Fruit fly (Drosophila melanogaster) whole organism, embryonic: ENCODE results near the gene CG6607.

ENCODE experiments used
- ATbp ChIP-seq: fragments of 200-800 bp; sonication (Bioruptor generic); optimal IDR thresholded peaks from 2 replicates; lab custom pipeline; 2017; ENCODE audit warnings: missing biosample characterization, mild to moderate bottlenecking, missing genetic modification characterization, missing genetic modification reagents
- B-H2 ChIP-seq: fragments of 200-800 bp; sonication (Bioruptor generic); optimal IDR thresholded peaks from 2 replicates; lab custom pipeline; 2018; ENCODE audit warnings: missing biosample characterization, mild to moderate bottlenecking, missing genetic modification characterization
- BtbVII ChIP-seq: fragments of 200-800 bp; sonication (Bioruptor generic); optimal IDR thresholded peaks from 3 replicates; lab custom pipeline; 2017; ENCODE audit warnings: missing biosample characterization, mild to moderate bottlenecking, missing genetic modification characterization
- CG1024 ChIP-seq: fragments of 200-800 bp; sonication (Bioruptor generic); IDR thresholded peaks from 2 replicates; pipeline ENCODE4 v1.3.6; 2022; ENCODE audit warnings: missing biosample characterization, missing genetic modification characterization
- CG17568 ChIP-seq: fragments of 200-800 bp; sonication (Bioruptor generic); optimal IDR thresholded peaks from 2 replicates; lab custom pipeline; 2018; ENCODE audit warnings: missing biosample characterization, mild to moderate bottlenecking, missing genetic modification characterization, moderate library complexity
- CG18599 ChIP-seq: fragments of 200-800 bp; sonication (Bioruptor generic); optimal IDR thresholded peaks from 3 replicates; lab custom pipeline; 2017; ENCODE audit warnings: missing biosample characterization, missing genetic modification characterization, mild to moderate bottlenecking, moderate library complexity, missing genetic modification reagents
- CG2116 ChIP-seq: fragments of 200-800 bp; sonication (Bioruptor generic); optimal IDR thresholded peaks from 3 replicates; lab custom pipeline; 2018; ENCODE audit warnings: missing biosample characterization, mild to moderate bottlenecking, missing genetic modification characterization
- CG3163 ChIP-seq: fragments of 200-800 bp; sonication (Bioruptor generic); optimal IDR thresholded peaks from 3 replicates; lab custom pipeline; 2016; ENCODE audit warnings: missing biosample characterization, missing genetic modification characterization
- CG32767 ChIP-seq: fragments of 200-800 bp; sonication (Bioruptor generic); IDR thresholded peaks from 2 replicates; pipeline ENCODE4 v1.3.6; 2022; ENCODE audit warnings: missing biosample characterization, missing genetic modification characterization
- CG6854 ChIP-seq: fragments of 200-800 bp; sonication (Bioruptor generic); optimal IDR thresholded peaks from 3 replicates; lab custom pipeline; 2017; ENCODE audit warnings: missing biosample characterization, mild to moderate bottlenecking, missing genetic modification characterization
- CG7372 ChIP-seq: fragments of 200-800 bp; sonication (Bioruptor generic); IDR thresholded peaks from 2 replicates; pipeline ENCODE4 v1.3.6; 2022; ENCODE audit warnings: missing biosample characterization, missing genetic modification characterization
- CoRest ChIP-seq: fragments of 200-800 bp; sonication (Bioruptor generic); optimal IDR thresholded peaks from 3 replicates; lab custom pipeline; 2018; ENCODE audit warnings: missing biosample characterization, mild to moderate bottlenecking, missing genetic modification characterization, moderate library complexity
- Dref ChIP-seq: fragments of 200-800 bp; sonication (Bioruptor generic); IDR thresholded peaks from 2 replicates; pipeline ENCODE4 v1.3.6; 2022; ENCODE audit warnings: missing biosample characterization, missing genetic modification characterization
- E2f2 ChIP-seq: fragments of 200-800 bp; sonication (Bioruptor generic); IDR thresholded peaks from 2 replicates; pipeline ENCODE4 v1.3.6; 2022; ENCODE audit warnings: missing biosample characterization, missing genetic modification characterization
- Ets65A ChIP-seq: fragments of 200-800 bp; sonication (Bioruptor generic); peaks from one replicate; lab custom pipeline; 2016; ENCODE audit warnings: missing biosample characterization, missing genetic modification characterization
- Hand ChIP-seq: fragments of 200-800 bp; sonication (Bioruptor generic); optimal IDR thresholded peaks from 2 replicates; lab custom pipeline; 2017; ENCODE audit warnings: mild to moderate bottlenecking, missing biosample characterization, missing genetic modification reagents, missing genetic modification characterization
- Hr3 ChIP-seq: fragments of 200-800 bp; sonication (Bioruptor generic); optimal IDR thresholded peaks from 3 replicates; lab custom pipeline; 2016; ENCODE audit warnings: missing biosample characterization, missing genetic modification characterization
- MESR4 ChIP-seq: fragments of 200-800 bp; sonication (Bioruptor generic); optimal IDR thresholded peaks from 2 replicates; lab custom pipeline; 2018; ENCODE audit warnings: missing biosample characterization, mild to moderate bottlenecking, missing genetic modification characterization, moderate library complexity
- Med ChIP-seq: fragments of 200-800 bp; sonication (Bioruptor generic); peaks from one replicate; lab custom pipeline; 2016; ENCODE audit warnings: missing biosample characterization, missing genetic modification characterization, mild to moderate bottlenecking, inconsistent platforms, moderate library complexity
- Trl ChIP-seq, 3 experiments: fragments of >200 bp in 2 of 3; fragments of 200-800 bp in 1 of 3; sonication (Bioruptor generic) in 1 of 3; optimal IDR thresholded peaks; 2 replicates in 1 of 3; 3 replicates in 2 of 3; lab custom pipeline; 2016 to 2017; ENCODE audit warnings: missing biosample characterization in 1 of 3, missing genetic modification characterization in 1 of 3
- ato ChIP-seq: fragments of 200-800 bp; sonication (Bioruptor generic); IDR thresholded peaks from 2 replicates; pipeline ENCODE4 v1.3.6; 2022; ENCODE audit warnings: missing biosample characterization, missing genetic modification characterization; ENCODE audit not compliant: partially characterized antibody
- bab2 ChIP-seq: fragments of 200-800 bp; sonication (Bioruptor generic); optimal IDR thresholded peaks from 2 replicates; lab custom pipeline; 2016; ENCODE audit warnings: missing biosample characterization, missing genetic modification characterization
- bigmax ChIP-seq: fragments of 200-800 bp; sonication (Bioruptor generic); optimal IDR thresholded peaks from 2 replicates; lab custom pipeline; 2018; ENCODE audit warnings: missing biosample characterization, mild to moderate bottlenecking, missing genetic modification characterization
- cato ChIP-seq: fragments of 200-800 bp; sonication (Bioruptor generic); optimal IDR thresholded peaks from 2 replicates; lab custom pipeline; 2016; ENCODE audit warnings: missing biosample characterization, missing genetic modification characterization, borderline replicate concordance
- emc ChIP-seq: fragments of 200-800 bp; sonication (Bioruptor generic); optimal IDR thresholded peaks from 2 replicates; lab custom pipeline; 2016; ENCODE audit warnings: missing biosample characterization, missing genetic modification characterization
- gem ChIP-seq: fragments of 200-800 bp; sonication (Bioruptor generic); optimal IDR thresholded peaks from 2 replicates; lab custom pipeline; 2019; ENCODE audit warnings: missing biosample characterization, mild to moderate bottlenecking, missing genetic modification characterization, moderate library complexity
- grau ChIP-seq: fragments of 200-800 bp; optimal IDR thresholded peaks from 3 replicates; lab custom pipeline; 2019; ENCODE audit warnings: missing biosample characterization, mild to moderate bottlenecking, missing genetic modification characterization, moderate library complexity
- knrl ChIP-seq: fragments of 200-800 bp; sonication (Bioruptor generic); IDR thresholded peaks from 3 replicates; pipeline ENCODE4 v1.3.6; 2022; ENCODE audit warnings: missing biosample characterization, missing genetic modification characterization; ENCODE audit not compliant: partially characterized antibody
- lab ChIP-seq: fragments of 200-800 bp; sonication (Bioruptor generic); optimal IDR thresholded peaks from 3 replicates; lab custom pipeline; 2017; ENCODE audit warnings: missing biosample characterization, missing genetic modification characterization, mild to moderate bottlenecking, moderate library complexity, missing genetic modification reagents
- oc ChIP-seq: fragments of 200-800 bp; sonication (Bioruptor generic); optimal IDR thresholded peaks from 2 replicates; lab custom pipeline; 2018; ENCODE audit warnings: missing biosample characterization, mild to moderate bottlenecking, missing genetic modification characterization, moderate library complexity
- pzg ChIP-seq: fragments of 200-800 bp; sonication (Bioruptor generic); optimal IDR thresholded peaks from 3 replicates; lab custom pipeline; 2018; ENCODE audit warnings: missing biosample characterization, mild to moderate bottlenecking, missing genetic modification characterization, moderate library complexity
- sens ChIP-seq: fragments of 200-800 bp; sonication (Bioruptor generic); peaks from one replicate; lab custom pipeline; 2016; ENCODE audit warnings: missing biosample characterization, missing genetic modification characterization
- seq ChIP-seq: fragments of 200-800 bp; sonication (Bioruptor generic); IDR thresholded peaks from 2 replicates; pipeline ENCODE4 v1.3.6; 2022; ENCODE audit warnings: missing biosample characterization, missing genetic modification characterization
- sna ChIP-seq: fragments of 200-800 bp; sonication (Bioruptor generic); IDR thresholded peaks from 2 replicates; pipeline ENCODE4 v1.3.6; 2022; ENCODE audit warnings: missing biosample characterization, missing genetic modification characterization; ENCODE audit not compliant: partially characterized antibody
- sr ChIP-seq: fragments of 200-800 bp; sonication (Bioruptor generic); IDR thresholded peaks from 3 replicates; pipeline ENCODE4 v1.3.6; 2022; ENCODE audit warnings: missing biosample characterization, missing genetic modification characterization
- stwl ChIP-seq: fragments of 200-800 bp; sonication (Bioruptor generic); optimal IDR thresholded peaks from 3 replicates; lab custom pipeline; 2018; ENCODE audit warnings: missing biosample characterization, mild to moderate bottlenecking, missing genetic modification characterization, moderate library complexity
- yki ChIP-seq: fragments of >200 bp; optimal IDR thresholded peaks from 3 replicates; lab custom pipeline; 2018

CG6607 gene

DNA sequence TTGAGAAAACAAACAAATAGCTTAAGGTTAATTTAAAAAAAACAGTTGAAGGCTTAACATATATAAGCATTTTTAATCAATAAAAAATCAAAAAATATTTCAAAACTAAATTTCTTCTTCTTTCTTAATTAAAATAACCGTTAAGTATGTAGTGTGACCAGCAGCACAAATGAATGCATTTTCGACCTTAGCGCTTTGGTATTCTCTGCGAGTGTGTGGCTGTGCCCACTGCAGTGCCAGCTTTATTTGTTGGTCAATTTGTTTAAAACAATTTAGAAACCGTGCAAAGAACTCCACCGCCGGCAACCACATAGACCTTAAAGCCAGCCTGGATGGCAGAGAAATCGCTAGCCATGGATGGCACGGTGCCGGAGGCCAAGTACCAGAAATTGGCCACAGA is at the start of gene CG6607 (continued):
- TF ChIP-seq Dref (GFP tag; lab: Robert Waterston, UW), result peak; percentile 38; the same call in 1 of the 2 replicates
- TF ChIP-seq CG6854 (GFP tag; lab: Kevin White, UChicago), result no peak
- TF ChIP-seq stwl (tag; lab: Kevin White, UChicago), result peak; percentile 100
- peak; percentile 63 for TF ChIP-seq CG2116
- TF ChIP-seq ato (GFP tag; lab: Robert Waterston, UW), result peak; percentile 47; the same call in 1 of the 2 replicates
- peak; percentile 64 for TF ChIP-seq MESR4 (GFP tag; lab: Kevin White, UChicago)
- TF ChIP-seq CoRest (tag; lab: Kevin White, UChicago), result peak; percentile 40
- TF ChIP-seq sna (GFP tag; lab: Robert Waterston, UW), result peak; percentile 38; the same call in 1 of the 2 replicates
- no peak for TF ChIP-seq sr (GFP tag; lab: Robert Waterston, UW)
- no peak for TF ChIP-seq Hand (GFP tag; lab: Kevin White, UChicago)
- peak; percentile 62 for TF ChIP-seq E2f2 (GFP tag; lab: Robert Waterston, UW)
- TF ChIP-seq pzg, result peak; percentile 66

DNA sequence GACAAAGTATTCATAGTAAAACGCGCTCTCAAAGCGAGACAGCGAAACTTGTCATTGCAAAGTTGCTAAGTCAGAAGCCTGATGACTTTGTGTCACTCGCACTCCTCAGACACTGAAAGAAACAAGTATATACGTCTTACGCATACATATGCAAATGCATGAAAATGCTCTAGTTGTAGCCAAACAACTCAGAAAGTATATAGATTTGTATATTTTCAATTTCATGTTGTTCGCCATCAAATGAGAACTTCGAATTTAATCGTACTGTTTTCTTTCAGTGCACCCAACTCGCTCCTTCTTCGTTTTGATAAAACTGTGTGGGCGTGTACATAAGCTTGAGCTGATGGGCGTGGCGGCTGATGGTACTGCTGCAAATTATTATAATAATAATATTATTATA is 46.8 kb upstream of the CG6607 start:
- TF ChIP-seq knrl (GFP tag; lab: Robert Waterston, UW) (no peak), CG18599 (GFP tag; lab: Kevin White, UChicago) (peak; percentile 52), lab (GFP tag; lab: Kevin White, UChicago) (peak; percentile 15), grau (tag; lab: Kevin White, UChicago) (peak; percentile 3), bab2 (GFP tag; lab: Kevin White, UChicago) (no peak), ATbp (GFP tag; lab: Kevin White, UChicago) (no peak), CG7372 (GFP tag; lab: Robert Waterston, UW) (no peak), oc (tag; lab: Kevin White, UChicago) (no peak), BtbVII (no peak), Med (GFP tag; lab: Kevin White, UChicago) (peak; percentile 79), sens (GFP tag; lab: Kevin White, UChicago) (peak; percentile 60), B-H2 (no peak), CG1024 (GFP tag; lab: Robert Waterston, UW) (no peak), yki (lab: Kevin White, UChicago) (no peak), gem (tag; lab: Kevin White, UChicago) (peak; percentile 26)

DNA sequence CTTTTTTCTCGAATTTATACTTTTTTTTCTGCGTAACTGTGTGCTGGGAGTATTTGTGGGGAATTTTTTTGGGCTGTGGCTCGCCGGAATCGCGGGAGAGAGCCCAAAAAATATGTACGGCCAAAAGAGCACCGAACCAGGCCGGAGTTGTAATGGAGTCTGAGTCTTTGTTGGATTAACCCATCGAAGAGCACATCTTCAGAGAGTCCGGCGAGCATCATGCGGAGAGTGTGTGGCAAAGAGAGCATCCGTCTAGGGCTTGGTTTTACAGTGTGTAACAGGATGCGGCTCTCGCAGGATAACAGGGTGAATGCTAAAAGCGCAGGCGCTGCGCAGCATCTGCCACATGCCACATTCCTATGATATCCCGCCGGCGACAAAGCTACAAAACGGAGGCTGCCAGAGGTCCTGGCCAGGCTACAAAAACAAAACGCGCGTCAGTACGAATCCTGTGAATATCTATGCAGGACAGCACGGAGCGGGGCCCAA is 42.8 kb upstream of the CG6607 start, which contains the start of gene nAChRalpha2:
Gene nAChRalpha2, plus strand, starts transcription at position 439 of the 489 bp plus-strand sequence.
- TF ChIP-seq CG3163 (GFP tag; lab: Kevin White, UChicago) (peak; percentile 71), cato (no peak), Trl (optimal IDR thresholded peaks at IDR 0.05; lab: Kevin White, UChicago) (peak; percentile 47 to 72), Trl (GFP tag; optimal IDR thresholded peaks at IDR 0.05; lab: Kevin White, UChicago) (no peak), CG32767 (GFP tag; lab: Robert Waterston, UW) (no peak), CG17568 (GFP tag; lab: Kevin White, UChicago) (no peak), Hand (GFP tag; lab: Kevin White, UChicago) (peak; percentile 33), emc (GFP tag; lab: Kevin White, UChicago) (no peak), Ets65A (GFP tag; lab: Kevin White, UChicago) (peak; percentile 39), bigmax (GFP tag; lab: Kevin White, UChicago) (no peak), seq (GFP tag; lab: Robert Waterston, UW) (peak; percentile 23; the same call in 1 of the 2 replicates), Hr3 (GFP tag; lab: Kevin White, UChicago) (no peak)
